Worm (Caenorhabditis elegans) whole organism, L4 larva: ENCODE data around the gene W09H1.3.
A peak's percentile ranks its signal among the peaks of the same experiment; 100 is the strongest.

Experiments used
- F10B5.3 ChIP-seq: sonication (generic microtip); optimal IDR thresholded peaks from 2 replicates; lab custom pipeline; 2016; ENCODE audit warnings: mild to moderate bottlenecking, missing genetic modification characterization, missing compliant biosample characterization
- F37D6.2 ChIP-seq: sonication (generic microtip); optimal IDR thresholded peaks from 2 replicates; lab custom pipeline; 2016; ENCODE audit warnings: mild to moderate bottlenecking, missing genetic modification characterization, missing compliant biosample characterization
- F49E8.2 ChIP-seq: sonication (generic microtip); optimal IDR thresholded peaks from 2 replicates; lab custom pipeline; 2016; ENCODE audit warnings: missing compliant biosample characterization, mild to moderate bottlenecking, missing genetic modification characterization, borderline replicate concordance
- R02D3.7 ChIP-seq: fragments of 150-350 bp; sonication (generic microtip); optimal IDR thresholded peaks from 3 replicates; lab custom pipeline; 2014; ENCODE audit warnings: missing biosample characterization, missing genetic modification characterization
- T20F7.1 ChIP-seq: fragments of 200-800 bp; sonication (Bioruptor generic); optimal IDR thresholded peaks from 2 replicates; lab custom pipeline; 2018; ENCODE audit warnings: mild to moderate bottlenecking, missing genetic modification characterization, missing compliant biosample characterization
- Y105C5A.15 ChIP-seq: fragments of 200-800 bp; sonication (Bioruptor generic); IDR thresholded peaks from 2 replicates; pipeline ENCODE4 v1.3.6; 2022; ENCODE audit warnings: missing genetic modification characterization, missing compliant biosample characterization
- Y48G9A.11 ChIP-seq: fragments of 200-800 bp; sonication (Bioruptor generic); IDR thresholded peaks from 2 replicates; pipeline ENCODE4 v1.3.6; 2022; ENCODE audit warnings: missing genetic modification reagents, missing genetic modification characterization, missing compliant biosample characterization
- Y75B8A.6 ChIP-seq: fragments of 200-800 bp; sonication (Bioruptor generic); IDR thresholded peaks from 2 replicates; pipeline ENCODE4 v1.3.6; 2022; ENCODE audit warnings: missing genetic modification reagents, missing genetic modification characterization, missing compliant biosample characterization
- aha-1 ChIP-seq: fragments of 150-350 bp; peaks from one replicate; lab custom pipeline; 2014; ENCODE audit warnings: missing biosample characterization, missing genetic modification characterization
- aly-2 ChIP-seq: sonication (generic microtip); optimal IDR thresholded peaks from 2 replicates; lab custom pipeline; 2018; ENCODE audit warnings: missing biosample characterization, missing genetic modification characterization
- arid-1 ChIP-seq: fragments of 200-800 bp; sonication (Bioruptor generic); conservative IDR thresholded peaks from 2 replicates; pipeline ENCODE4 v1.3.6; 2022; ENCODE audit warnings: missing genetic modification reagents, missing genetic modification characterization, missing compliant biosample characterization
- ceh-20 ChIP-seq: fragments of 200-800 bp; sonication (Bioruptor generic); IDR thresholded peaks from 2 replicates; pipeline ENCODE4 v1.3.6; 2022; ENCODE audit warnings: missing genetic modification reagents, missing genetic modification characterization, missing compliant biosample characterization
- ceh-62 ChIP-seq: sonication (generic microtip); optimal IDR thresholded peaks from 2 replicates; lab custom pipeline; 2017; ENCODE audit warnings: missing biosample characterization, missing genetic modification characterization
- daf-19 ChIP-seq: fragments of 200-800 bp; sonication (Bioruptor generic); conservative IDR thresholded peaks from 2 replicates; pipeline ENCODE4 v1.3.6; 2022; ENCODE audit warnings: missing genetic modification characterization, missing compliant biosample characterization
- dmd-9 ChIP-seq: fragments of 200-800 bp; sonication (Bioruptor generic); IDR thresholded peaks from 2 replicates; pipeline ENCODE4 v1.3.6; 2022; ENCODE audit warnings: missing genetic modification reagents, missing genetic modification characterization, missing compliant biosample characterization
- dpl-1 ChIP-seq: fragments of 150-350 bp; optimal IDR thresholded peaks from 2 replicates; lab custom pipeline; 2014; ENCODE audit warnings: missing biosample characterization, missing genetic modification reagents, missing genetic modification characterization
- egl-27 ChIP-seq: sonication (generic microtip); optimal IDR thresholded peaks from 3 replicates; lab custom pipeline; 2017; ENCODE audit warnings: missing biosample characterization, missing genetic modification reagents, missing genetic modification characterization
- fkh-10 ChIP-seq: fragments of 150-350 bp; optimal IDR thresholded peaks from 2 replicates; lab custom pipeline; 2014; ENCODE audit warnings: missing biosample characterization, missing genetic modification reagents, missing genetic modification characterization
- hlh-11 ChIP-seq: fragments of 200-800 bp; sonication (Bioruptor generic); optimal IDR thresholded peaks from 2 replicates; lab custom pipeline; 2018; ENCODE audit warnings: mild to moderate bottlenecking, missing genetic modification characterization, missing compliant biosample characterization
- hlh-30 ChIP-seq: sonication (generic microtip); optimal IDR thresholded peaks from 2 replicates; lab custom pipeline; 2017; ENCODE audit warnings: antibody characterized with exemption, mild to moderate bottlenecking, missing genetic modification characterization, missing compliant biosample characterization; ENCODE audit not compliant: insufficient read depth
- jun-1 ChIP-seq: fragments of 150-350 bp; optimal IDR thresholded peaks from 2 replicates; lab custom pipeline; 2014; ENCODE audit warnings: missing biosample characterization, missing genetic modification reagents, missing genetic modification characterization
- lin-29 ChIP-seq: fragments of 200-800 bp; sonication (Bioruptor generic); IDR thresholded peaks from 2 replicates; pipeline ENCODE4 v1.3.6; 2022; ENCODE audit warnings: missing genetic modification reagents, missing genetic modification characterization, missing compliant biosample characterization
- lin-38 ChIP-seq: fragments of 200-800 bp; sonication (Bioruptor generic); IDR thresholded peaks from 2 replicates; pipeline ENCODE4 v1.3.6; 2022; ENCODE audit warnings: missing genetic modification reagents, missing genetic modification characterization, missing compliant biosample characterization
- lsy-2 ChIP-seq, 2 experiments: fragments of 150-350 bp in 1 of 2; sonication (generic microtip) in 1 of 2; optimal IDR thresholded peaks; 2 replicates each; lab custom pipeline; 2014 to 2017; ENCODE audit warnings: missing biosample characterization in 2 of 2, missing genetic modification characterization in 2 of 2
- madf-5 ChIP-seq, 2 experiments: fragments of 200-800 bp; sonication (Bioruptor generic); IDR thresholded peaks; 2 replicates each; pipeline ENCODE4 v1.3.6; 2022; ENCODE audit warnings: missing compliant biosample characterization in 2 of 2, missing genetic modification characterization in 2 of 2
- mxl-3 ChIP-seq: fragments of 200-800 bp; sonication (Bioruptor generic); optimal IDR thresholded peaks from 2 replicates; lab custom pipeline; 2018; ENCODE audit warnings: mild to moderate bottlenecking, missing genetic modification characterization, missing compliant biosample characterization
- nhr-111 ChIP-seq: fragments of 200-800 bp; sonication (Bioruptor generic); optimal IDR thresholded peaks from 2 replicates; lab custom pipeline; 2018; ENCODE audit warnings: mild to moderate bottlenecking, missing genetic modification characterization, missing compliant biosample characterization
- nhr-25 ChIP-seq: sonication (generic microtip); optimal IDR thresholded peaks from 2 replicates; lab custom pipeline; 2017; ENCODE audit warnings: missing genetic modification characterization, mild to moderate bottlenecking, missing compliant biosample characterization, antibody characterized with exemption, moderate library complexity, borderline replicate concordance; ENCODE audit not compliant: insufficient read depth
- nhr-28 ChIP-seq: fragments of 150-350 bp; optimal IDR thresholded peaks from 2 replicates; lab custom pipeline; 2014; ENCODE audit warnings: missing biosample characterization, missing genetic modification characterization
- nhr-41 ChIP-seq: fragments of 200-800 bp; sonication (Bioruptor generic); IDR thresholded peaks from 2 replicates; pipeline ENCODE4 v1.3.6; 2022; ENCODE audit warnings: missing genetic modification reagents, missing genetic modification characterization, missing compliant biosample characterization
- nhr-48 ChIP-seq: sonication (generic microtip); optimal IDR thresholded peaks from 2 replicates; lab custom pipeline; 2016; ENCODE audit warnings: mild to moderate bottlenecking, missing genetic modification characterization, missing compliant biosample characterization
- rbr-2 ChIP-seq: sonication (generic microtip); optimal IDR thresholded peaks from 2 replicates; lab custom pipeline; 2016; ENCODE audit warnings: missing genotype, missing genetic modification characterization, missing compliant biosample characterization
- set-16 ChIP-seq: fragments of 200-800 bp; sonication (Bioruptor generic); IDR thresholded peaks from 2 replicates; pipeline ENCODE4 v1.3.6; 2022; ENCODE audit warnings: missing genetic modification reagents, missing genetic modification characterization, missing compliant biosample characterization
- snpc-1.2 ChIP-seq: fragments of 200-800 bp; sonication (Bioruptor generic); IDR thresholded peaks from 2 replicates; pipeline ENCODE4 v1.3.6; 2022; ENCODE audit warnings: missing genetic modification reagents, missing genetic modification characterization, missing compliant biosample characterization
- spr-1 ChIP-seq: sonication (generic microtip); optimal IDR thresholded peaks from 2 replicates; lab custom pipeline; 2016; ENCODE audit warnings: mild to moderate bottlenecking, missing genetic modification characterization, missing compliant biosample characterization
- tag-97 ChIP-seq: fragments of 200-800 bp; sonication (Bioruptor generic); IDR thresholded peaks from 2 replicates; pipeline ENCODE4 v1.3.6; 2022; ENCODE audit warnings: missing genetic modification characterization, missing compliant biosample characterization
- tra-1 ChIP-seq: fragments of 200-800 bp; sonication (Bioruptor generic); IDR thresholded peaks from 2 replicates; pipeline ENCODE4 v1.3.6; 2022; ENCODE audit warnings: missing genetic modification reagents, missing genetic modification characterization, missing compliant biosample characterization
- unc-39 ChIP-seq: sonication (generic microtip); optimal IDR thresholded peaks from 2 replicates; lab custom pipeline; 2017; ENCODE audit warnings: missing biosample characterization, missing genetic modification characterization
- unc-62 ChIP-seq, 3 experiments: fragments of 150-350 bp in 1 of 3; sonication (generic microtip); optimal IDR thresholded peaks in 2 of 3; peaks in 1 of 3; 1 replicate in 1 of 3; 2 replicates in 2 of 3; lab custom pipeline; 2014 to 2017; ENCODE audit warnings: missing biosample characterization in 3 of 3, missing genetic modification characterization in 3 of 3, missing genetic modification reagents in 3 of 3, missing genotype in 1 of 3
- vab-7 ChIP-seq: fragments of 200-800 bp; sonication (Bioruptor generic); IDR thresholded peaks from 2 replicates; pipeline ENCODE4 v1.3.6; 2022; ENCODE audit warnings: missing genetic modification reagents, missing genetic modification characterization, missing compliant biosample characterization
- zfp-2 ChIP-seq: sonication (generic microtip); optimal IDR thresholded peaks from 2 replicates; lab custom pipeline; 2016; ENCODE audit warnings: mild to moderate bottlenecking, missing genetic modification characterization, missing compliant biosample characterization
- zip-11 ChIP-seq: fragments of 200-800 bp; sonication (Bioruptor generic); IDR thresholded peaks from 2 replicates; pipeline ENCODE4 v1.3.6; 2022; ENCODE audit warnings: missing genetic modification characterization, missing compliant biosample characterization
- zip-2 ChIP-seq: fragments of 150-350 bp; optimal IDR thresholded peaks from 2 replicates; lab custom pipeline; 2014; ENCODE audit warnings: missing biosample characterization, missing genetic modification characterization
- ztf-11 ChIP-seq: fragments of 150-350 bp; optimal IDR thresholded peaks from 2 replicates; lab custom pipeline; 2014; ENCODE audit warnings: missing biosample characterization, missing genetic modification characterization
- ztf-7 ChIP-seq: fragments of 150-350 bp; optimal IDR thresholded peaks from 2 replicates; lab custom pipeline; 2014; ENCODE audit warnings: missing biosample characterization, missing genetic modification characterization

Gene W09H1.3

DNA sequence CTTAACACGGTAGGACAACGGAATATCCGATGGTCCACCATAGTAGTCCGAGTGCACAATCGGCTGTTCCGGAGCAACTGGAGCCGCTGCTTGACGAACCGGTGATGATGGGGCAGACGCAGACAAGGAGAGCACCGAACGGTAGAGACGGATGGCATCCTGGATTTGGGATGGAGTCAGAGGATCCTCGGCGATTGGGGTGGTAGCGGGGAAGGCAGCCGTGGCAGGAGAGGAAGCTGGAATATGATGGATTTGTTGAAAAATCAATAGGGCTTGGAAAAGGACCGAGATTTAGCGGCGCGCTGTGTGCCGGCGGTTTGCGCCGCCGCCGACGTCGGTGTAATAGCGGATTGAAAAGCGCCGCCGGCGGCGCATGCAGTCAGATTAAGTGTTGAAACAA, 31.8 kb upstream of the W09H1.3 start:
- TF ChIP-seq zfp-2 (tag; lab: Kevin White, UChicago) (no peak), aha-1 (peak; percentile 32), vab-7 (GFP tag; lab: Robert Waterston, UW) (no peak), set-16 (GFP tag; lab: Robert Waterston, UW) (peak; percentile 81), tra-1 (no peak), dpl-1 (no peak), nhr-111 (GFP tag; lab: Kevin White, UChicago) (no peak)
- TF ChIP-seq, all 104 proteins: peak for 2

DNA sequence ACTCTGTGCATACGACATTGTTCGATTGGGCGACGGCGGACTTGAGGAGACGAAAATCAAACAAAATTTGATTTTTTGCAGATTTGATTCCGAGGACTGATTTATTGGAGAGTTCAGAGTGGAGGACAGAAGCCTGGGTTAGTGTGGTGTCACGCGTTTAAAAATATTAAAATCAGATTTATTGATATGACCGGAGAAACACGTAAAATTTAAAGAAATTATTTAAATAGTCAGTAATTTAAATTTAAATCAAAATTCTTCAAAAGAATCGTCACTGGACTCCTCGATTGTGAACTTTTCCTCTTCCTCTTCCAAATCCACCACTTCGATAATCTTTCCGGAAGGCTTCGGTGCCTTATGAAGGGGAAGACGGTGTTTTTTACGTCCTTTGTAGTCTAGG, 30.9 kb upstream of the W09H1.3 start, which contains the start of gene spe-18:
TSS of gene spe-18 (minus strand) at position 101 of the 400 bp plus-strand sequence.
- TF ChIP-seq spr-1 (tag; lab: Kevin White, UChicago) (no peak), mxl-3 (GFP tag; lab: Kevin White, UChicago) (no peak), Y75B8A.6 (GFP tag; lab: Robert Waterston, UW) (no peak), nhr-25 (tag; lab: Kevin White, UChicago) (no peak), Y105C5A.15 (no peak), fkh-10 (GFP tag; lab: Kevin White, UChicago) (no peak), nhr-28 (tag; lab: Kevin White, UChicago) (no peak), madf-5 (GFP tag; IDR thresholded peaks at IDR 0.05; lab: Robert Waterston, UW) (no peak), ceh-62 (no peak), tra-1 (no peak), unc-39 (tag; lab: Kevin White, UChicago) (no peak), hlh-30 (tag; lab: Kevin White, UChicago) (no peak), jun-1 (tag; lab: Kevin White, UChicago) (no peak), unc-62 (GFP tag; optimal IDR thresholded peaks at IDR 0.05 in 1 of 2; lab: Kevin White, UChicago) (no peak), unc-62 (tag; optimal IDR thresholded peaks at IDR 0.05; lab: Kevin White, UChicago) (no peak), zip-2 (tag; lab: Kevin White, UChicago) (no peak), daf-19 (GFP tag; lab: Robert Waterston, UW) (no peak), aha-1 (no peak), ceh-20 (GFP tag; lab: Robert Waterston, UW) (no peak)

DNA sequence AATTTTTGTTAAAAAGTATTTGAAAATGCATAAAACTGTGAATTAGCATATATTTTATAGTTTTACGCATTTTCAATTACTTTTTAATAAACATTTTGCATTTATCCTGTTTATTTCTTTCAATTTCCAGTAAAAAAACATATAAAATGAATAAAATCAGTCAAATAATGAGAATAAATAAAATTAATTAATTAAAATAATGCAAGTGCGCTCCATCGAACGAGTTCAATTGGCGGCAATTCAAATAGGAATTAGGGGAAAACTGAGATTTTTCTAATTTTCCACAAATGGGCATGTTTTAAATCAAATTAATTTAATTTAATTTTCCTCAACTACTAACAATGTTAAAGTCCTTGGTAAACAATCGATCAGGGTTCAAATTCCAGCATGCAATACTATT, 28.2 kb upstream of the W09H1.3 start:
- TF ChIP-seq spr-1 (tag; lab: Kevin White, UChicago) (no peak), lin-38 (GFP tag; lab: Robert Waterston, UW) (peak; percentile 69)

- no peak for TF ChIP-seq ceh-62
- no peak for TF ChIP-seq madf-5 (GFP tag; IDR thresholded peaks at IDR 0.05; lab: Robert Waterston, UW)
- TF ChIP-seq dpl-1: peak; percentile 98
- TF ChIP-seq nhr-48 (tag; lab: Kevin White, UChicago): peak; percentile 46
- no peak for TF ChIP-seq aly-2 (tag; lab: Kevin White, UChicago)
- TF ChIP-seq egl-27 (tag; lab: Kevin White, UChicago): no peak
- peak; percentile 67 for TF ChIP-seq ztf-7
- TF ChIP-seq lin-29 (GFP tag; lab: Robert Waterston, UW): peak; percentile 36; the same call in 1 of the 2 replicates
- TF ChIP-seq F49E8.2 (tag; lab: Kevin White, UChicago): no peak
- no peak for TF ChIP-seq nhr-25 (tag; lab: Kevin White, UChicago)
- TF ChIP-seq set-16 (GFP tag; lab: Robert Waterston, UW): no peak
- peak in 1 of 2 experiments; percentile 89 for TF ChIP-seq lsy-2 (tag; optimal IDR thresholded peaks at IDR 0.05; lab: Kevin White, UChicago)
- TF ChIP-seq ztf-11 (tag; lab: Kevin White, UChicago): no peak
- no peak for TF ChIP-seq nhr-41 (GFP tag; lab: Robert Waterston, UW)
- no peak for TF ChIP-seq R02D3.7 (tag; lab: Kevin White, UChicago)
- 0 out of 2 replicates have a peak, but pooled peaks have one; percentile 35 for TF ChIP-seq Y48G9A.11 (GFP tag; lab: Robert Waterston, UW)
- peak; percentile 72 for TF ChIP-seq rbr-2 (tag; lab: Kevin White, UChicago)
- peak; percentile 79 for TF ChIP-seq hlh-11 (tag; lab: Kevin White, UChicago)
- TF ChIP-seq zip-11: no peak
- TF ChIP-seq F10B5.3 (tag; lab: Kevin White, UChicago): peak; percentile 63
- no peak for TF ChIP-seq snpc-1.2 (GFP tag; lab: Robert Waterston, UW)
- no peak for TF ChIP-seq arid-1 (GFP tag; lab: Robert Waterston, UW)
- TF ChIP-seq T20F7.1: no peak
- 0 out of 2 replicates have a peak, but pooled peaks have one; percentile 40 for TF ChIP-seq dmd-9 (GFP tag; lab: Robert Waterston, UW)
- peak; percentile 46 for TF ChIP-seq F37D6.2
- TF ChIP-seq tag-97 (GFP tag; lab: Robert Waterston, UW): no peak
Observed at ce11 chrII:13156971-13157370, 27.3 kb upstream of the W09H1.3 start, which contains the start of the genes hpr-17 and F32A11.1. Gene hpr-17, minus strand, starts transcription at chrII:13157047. Gene F32A11.1, plus strand, starts transcription at chrII:13157329.
